Fruit fly (Drosophila melanogaster) whole organism, embryonic: ENCODE results near the gene CG9948.
A peak's percentile ranks its signal among the peaks of the same experiment; 100 is the strongest.

Experiments
- CG10267 ChIP-seq: fragments of 200-800 bp; sonication (Bioruptor generic); optimal IDR thresholded peaks from 2 replicates; lab custom pipeline; 2018; ENCODE audit warnings: missing biosample characterization, mild to moderate bottlenecking, missing genetic modification characterization, moderate library complexity
- CG10431 ChIP-seq: fragments of 200-800 bp; sonication (Bioruptor generic); optimal IDR thresholded peaks from 3 replicates; lab custom pipeline; 2018; ENCODE audit warnings: missing biosample characterization, mild to moderate bottlenecking, missing genetic modification characterization
- CG12236 ChIP-seq: fragments of 200-800 bp; sonication (Bioruptor generic); optimal IDR thresholded peaks from 2 replicates; lab custom pipeline; 2016; ENCODE audit warnings: missing biosample characterization, missing genetic modification characterization
- CG14441 ChIP-seq: fragments of 200-800 bp; sonication (Bioruptor generic); IDR thresholded peaks from 2 replicates; pipeline ENCODE4 v1.3.6; 2022; ENCODE audit warnings: missing biosample characterization, missing genetic modification characterization
- CG17359 ChIP-seq: fragments of 200-800 bp; sonication (Bioruptor generic); optimal IDR thresholded peaks from 3 replicates; lab custom pipeline; 2018; ENCODE audit warnings: missing biosample characterization, mild to moderate bottlenecking, missing genetic modification characterization, moderate library complexity
- CG3163 ChIP-seq: fragments of 200-800 bp; sonication (Bioruptor generic); optimal IDR thresholded peaks from 3 replicates; lab custom pipeline; 2016; ENCODE audit warnings: missing biosample characterization, missing genetic modification characterization
- CG43689 ChIP-seq: fragments of 200-800 bp; sonication (Bioruptor generic); IDR thresholded peaks from 2 replicates; pipeline ENCODE4 v1.3.6; 2022; ENCODE audit warnings: missing biosample characterization, missing genetic modification characterization
- CG4404 ChIP-seq: fragments of 200-800 bp; sonication (Bioruptor generic); IDR thresholded peaks from 2 replicates; pipeline ENCODE4 v1.3.6; 2022; ENCODE audit warnings: missing biosample characterization, missing genetic modification characterization
- CG6175 ChIP-seq: fragments of 200-800 bp; sonication (Bioruptor generic); IDR thresholded peaks from 3 replicates; pipeline ENCODE4 v1.3.6; 2022; ENCODE audit warnings: missing biosample characterization, missing genetic modification characterization
- CG6689 ChIP-seq: fragments of 200-800 bp; sonication (Bioruptor generic); IDR thresholded peaks from 2 replicates; pipeline ENCODE4 v1.3.6; 2022; ENCODE audit warnings: missing biosample characterization, missing genetic modification characterization
- Dad ChIP-seq: fragments of 200-800 bp; sonication (Bioruptor generic); optimal IDR thresholded peaks from 3 replicates; lab custom pipeline; 2016; ENCODE audit warnings: missing biosample characterization, missing genetic modification characterization
- Dek ChIP-seq: fragments of 200-800 bp; sonication (Bioruptor generic); optimal IDR thresholded peaks from 3 replicates; lab custom pipeline; 2019; ENCODE audit warnings: missing biosample characterization, mild to moderate bottlenecking, missing genetic modification characterization, moderate library complexity
- H15 ChIP-seq: fragments of 200-800 bp; sonication (Bioruptor generic); IDR thresholded peaks from 3 replicates; pipeline ENCODE4 v1.3.6; 2022; ENCODE audit warnings: missing biosample characterization, missing genetic modification characterization
- HLHmδ ChIP-seq: fragments of 200-800 bp; sonication (Bioruptor generic); optimal IDR thresholded peaks from 2 replicates; lab custom pipeline; 2018; ENCODE audit warnings: missing biosample characterization, mild to moderate bottlenecking, missing genetic modification characterization, moderate library complexity
- HmgZ ChIP-seq: fragments of 200-800 bp; sonication (Bioruptor generic); optimal IDR thresholded peaks from 2 replicates; lab custom pipeline; 2018; ENCODE audit warnings: missing biosample characterization, mild to moderate bottlenecking, missing genetic modification characterization
- Hmr ChIP-seq: fragments of 200-800 bp; sonication (Bioruptor generic); optimal IDR thresholded peaks from 3 replicates; lab custom pipeline; 2017; ENCODE audit warnings: mild to moderate bottlenecking, missing biosample characterization, missing genetic modification reagents, missing genetic modification characterization
- MBD-R2 ChIP-seq: fragments of 200-800 bp; sonication (Bioruptor generic); IDR thresholded peaks from 2 replicates; pipeline ENCODE4 v1.3.6; 2022; ENCODE audit warnings: missing biosample characterization, missing genetic modification characterization
- Med ChIP-seq: fragments of 200-800 bp; sonication (Bioruptor generic); peaks from one replicate; lab custom pipeline; 2016; ENCODE audit warnings: missing biosample characterization, missing genetic modification characterization, mild to moderate bottlenecking, inconsistent platforms, moderate library complexity
- NK7.1 ChIP-seq: fragments of 200-800 bp; sonication (Bioruptor generic); optimal IDR thresholded peaks from 3 replicates; lab custom pipeline; 2016; ENCODE audit warnings: missing biosample characterization, missing genetic modification characterization
- Nf-YC ChIP-seq: fragments of 200-800 bp; optimal IDR thresholded peaks from 3 replicates; lab custom pipeline; 2019; ENCODE audit warnings: missing biosample characterization, mild to moderate bottlenecking, missing genetic modification characterization, moderate library complexity
- Optix ChIP-seq: fragments of 200-800 bp; sonication (Bioruptor generic); IDR thresholded peaks from 3 replicates; pipeline ENCODE4 v1.3.6; 2022; ENCODE audit warnings: missing biosample characterization, missing genetic modification characterization
- Rfx ChIP-seq: fragments of 200-800 bp; sonication (Bioruptor generic); IDR thresholded peaks from 2 replicates; pipeline ENCODE4 v1.3.6; 2022; ENCODE audit warnings: missing biosample characterization, missing genetic modification characterization
- Trl ChIP-seq, 3 experiments: fragments of >200 bp in 2 of 3; fragments of 200-800 bp in 1 of 3; sonication (Bioruptor generic) in 1 of 3; optimal IDR thresholded peaks; 2 replicates in 1 of 3; 3 replicates in 2 of 3; lab custom pipeline; 2016 to 2017; ENCODE audit warnings: missing biosample characterization in 1 of 3, missing genetic modification characterization in 1 of 3
- YL-1 ChIP-seq: fragments of 200-800 bp; sonication (Bioruptor generic); optimal IDR thresholded peaks from 3 replicates; lab custom pipeline; 2017; ENCODE audit warnings: missing biosample characterization, mild to moderate bottlenecking, missing genetic modification characterization
- cato ChIP-seq: fragments of 200-800 bp; sonication (Bioruptor generic); optimal IDR thresholded peaks from 2 replicates; lab custom pipeline; 2016; ENCODE audit warnings: missing biosample characterization, missing genetic modification characterization, borderline replicate concordance
- chinmo ChIP-seq: fragments of 200-800 bp; sonication (Bioruptor generic); IDR thresholded peaks from 4 replicates; pipeline ENCODE4 v1.3.6; 2022; ENCODE audit warnings: missing biosample characterization, missing genetic modification characterization; ENCODE audit not compliant: partially characterized antibody
- ci ChIP-seq: fragments of 200-800 bp; sonication (Bioruptor generic); IDR thresholded peaks from 3 replicates; pipeline ENCODE4 v1.3.6; 2022; ENCODE audit warnings: missing biosample characterization, missing genetic modification characterization
- crc ChIP-seq: fragments of 200-800 bp; sonication (Bioruptor generic); optimal IDR thresholded peaks from 2 replicates; lab custom pipeline; 2016; ENCODE audit warnings: missing biosample characterization, missing genetic modification characterization
- ewg ChIP-seq: fragments of 200-800 bp; sonication (Bioruptor generic); optimal IDR thresholded peaks from 3 replicates; lab custom pipeline; 2017; ENCODE audit warnings: mild to moderate bottlenecking, missing biosample characterization, missing genetic modification reagents, missing genetic modification characterization
- fd3F ChIP-seq: fragments of 200-800 bp; sonication (Bioruptor generic); optimal IDR thresholded peaks from 2 replicates; lab custom pipeline; 2018; ENCODE audit warnings: missing biosample characterization, mild to moderate bottlenecking, missing genetic modification characterization, moderate library complexity
- fu2 ChIP-seq: fragments of 200-800 bp; sonication (Bioruptor generic); optimal IDR thresholded peaks from 2 replicates; lab custom pipeline; 2016; ENCODE audit warnings: missing biosample characterization, missing genetic modification characterization
- gfzf ChIP-seq: fragments of 200-800 bp; sonication (Bioruptor generic); optimal IDR thresholded peaks from 2 replicates; lab custom pipeline; 2016; ENCODE audit warnings: missing biosample characterization, mild to moderate bottlenecking, missing genetic modification characterization, moderate library complexity
- her ChIP-seq: fragments of 200-800 bp; sonication (Bioruptor generic); optimal IDR thresholded peaks from 2 replicates; lab custom pipeline; 2016; ENCODE audit warnings: missing biosample characterization, missing genetic modification characterization
- mirr ChIP-seq: fragments of 200-800 bp; sonication (Bioruptor generic); optimal IDR thresholded peaks from 3 replicates; lab custom pipeline; 2018; ENCODE audit warnings: missing biosample characterization, mild to moderate bottlenecking, missing genetic modification characterization
- nerfin-1 ChIP-seq: fragments of 200-800 bp; sonication (Bioruptor generic); optimal IDR thresholded peaks from 3 replicates; lab custom pipeline; 2019; ENCODE audit warnings: missing biosample characterization, mild to moderate bottlenecking, missing genetic modification characterization, moderate library complexity
- oc ChIP-seq: fragments of 200-800 bp; sonication (Bioruptor generic); optimal IDR thresholded peaks from 2 replicates; lab custom pipeline; 2018; ENCODE audit warnings: missing biosample characterization, mild to moderate bottlenecking, missing genetic modification characterization, moderate library complexity
- pfk ChIP-seq: fragments of 200-800 bp; sonication (Bioruptor generic); optimal IDR thresholded peaks from 2 replicates; lab custom pipeline; 2018; ENCODE audit warnings: missing biosample characterization, mild to moderate bottlenecking, missing genetic modification characterization, moderate library complexity
- pzg ChIP-seq: fragments of 200-800 bp; sonication (Bioruptor generic); optimal IDR thresholded peaks from 3 replicates; lab custom pipeline; 2018; ENCODE audit warnings: missing biosample characterization, mild to moderate bottlenecking, missing genetic modification characterization, moderate library complexity
- rib ChIP-seq: fragments of 200-800 bp; sonication (Bioruptor generic); IDR thresholded peaks from 2 replicates; pipeline ENCODE4 v1.3.6; 2022; ENCODE audit warnings: missing biosample characterization, missing genetic modification characterization
- salm ChIP-seq: fragments of 200-800 bp; sonication (Bioruptor generic); optimal IDR thresholded peaks from 2 replicates; lab custom pipeline; 2018; ENCODE audit warnings: missing biosample characterization, mild to moderate bottlenecking, missing genetic modification characterization
- sd ChIP-seq: fragments of 200-800 bp; sonication (Bioruptor generic); optimal IDR thresholded peaks from 3 replicates; lab custom pipeline; 2018; ENCODE audit warnings: missing biosample characterization, mild to moderate bottlenecking, missing genetic modification characterization, moderate library complexity
- sens ChIP-seq: fragments of 200-800 bp; sonication (Bioruptor generic); peaks from one replicate; lab custom pipeline; 2016; ENCODE audit warnings: missing biosample characterization, missing genetic modification characterization
- sqz ChIP-seq: fragments of 200-800 bp; sonication (Bioruptor generic); optimal IDR thresholded peaks from 3 replicates; lab custom pipeline; 2018; ENCODE audit warnings: missing biosample characterization, mild to moderate bottlenecking, missing genetic modification characterization
- vfl ChIP-seq: fragments of 200-800 bp; sonication (Bioruptor generic); optimal IDR thresholded peaks from 2 replicates; lab custom pipeline; 2016; ENCODE audit warnings: missing biosample characterization, missing genetic modification characterization
- vnd ChIP-seq: fragments of 200-800 bp; sonication (Bioruptor generic); IDR thresholded peaks from 3 replicates; pipeline ENCODE4 v1.3.6; 2022; ENCODE audit warnings: missing biosample characterization, missing genetic modification characterization; ENCODE audit not compliant: partially characterized antibody
- zen2 ChIP-seq: fragments of 200-800 bp; sonication (Bioruptor generic); IDR thresholded peaks from 3 replicates; pipeline ENCODE4 v1.3.6; 2022; ENCODE audit warnings: missing biosample characterization, missing genetic modification characterization; ENCODE audit not compliant: partially characterized antibody

The CG9948 gene

dm6 chr3L:6942103-6942830, 13.5 kb upstream of the CG9948 start (continued):
- TF ChIP-seq Med (peak; percentile 51), Hmr (peak; percentile 37), CG43689 (GFP tag; lab: Robert Waterston, UW) (no peak), Optix (no peak), CG4404 (GFP tag; lab: Robert Waterston, UW) (no peak), pzg (GFP tag; lab: Kevin White, UChicago) (peak; percentile 21), crc (GFP tag; lab: Kevin White, UChicago) (no peak), MBD-R2 (GFP tag; lab: Robert Waterston, UW) (0 out of 2 replicates have a peak, but pooled peaks have one; percentile 39), mirr (no peak), her (GFP tag; lab: Kevin White, UChicago) (no peak), HmgZ (tag; lab: Kevin White, UChicago) (no peak), zen2 (peak; percentile 20; the same call in 1 of the 3 replicates), H15 (no peak), Rfx (GFP tag; lab: Robert Waterston, UW) (no peak)

DNA sequence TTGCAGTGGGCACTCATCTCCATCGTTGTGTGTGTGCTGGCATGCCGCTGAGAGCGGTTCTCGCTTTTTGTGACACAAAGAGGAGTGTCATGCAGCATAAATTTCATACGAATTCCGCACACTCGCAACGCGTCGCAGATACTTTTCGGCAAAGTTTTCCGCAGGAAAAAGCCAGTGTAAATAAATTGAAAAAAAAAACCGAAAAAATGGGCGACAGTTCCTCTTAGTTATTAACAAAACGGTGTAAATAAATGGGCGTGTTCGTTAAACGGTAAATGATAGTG, 13.0 kb upstream of the CG9948 start, which contains the start of gene tow:
TSS of gene tow (plus strand) at position 26 of the 284 bp plus-strand sequence.
- TF ChIP-seq nerfin-1 = peak; percentile 95
- peak; percentile 76 for TF ChIP-seq sd (tag; lab: Kevin White, UChicago)
- TF ChIP-seq Trl (optimal IDR thresholded peaks at IDR 0.05; lab: Kevin White, UChicago) = peak in 1 of 2 experiments; percentile 17
- TF ChIP-seq Trl (GFP tag; optimal IDR thresholded peaks at IDR 0.05; lab: Kevin White, UChicago) = no peak
- TF ChIP-seq CG3163 (GFP tag; lab: Kevin White, UChicago) = peak; percentile 13
- TF ChIP-seq Dad (GFP tag; lab: Kevin White, UChicago) = no peak
- TF ChIP-seq cato (GFP tag; lab: Kevin White, UChicago) = no peak
- TF ChIP-seq Nf-YC = no peak
- TF ChIP-seq CG14441 (GFP tag; lab: Robert Waterston, UW) = no peak
- peak; percentile 40; the same call in 1 of the 2 replicates for TF ChIP-seq rib (GFP tag; lab: Robert Waterston, UW)
- TF ChIP-seq zen2 = no peak
- no peak for TF ChIP-seq CG17359
- no peak for TF ChIP-seq CG10431
- 0 out of 2 replicates have a peak, but pooled peaks have one; percentile 20 for TF ChIP-seq CG6689 (GFP tag; lab: Robert Waterston, UW)
- peak; percentile 41; the same call in 1 of the 3 replicates for TF ChIP-seq ci
- 0 out of 3 replicates have a peak, but pooled peaks have one; percentile 7 for TF ChIP-seq vnd (GFP tag; lab: Robert Waterston, UW)
- TF ChIP-seq chinmo (GFP tag; lab: Robert Waterston, UW) = peak; percentile 69; the same call in 1 of the 4 replicates
- peak; percentile 37 for TF ChIP-seq sens (GFP tag; lab: Kevin White, UChicago)
- 0 out of 3 replicates have a peak, but pooled peaks have one; percentile 21 for TF ChIP-seq CG6175 (GFP tag; lab: Robert Waterston, UW)
- TF ChIP-seq ewg (GFP tag; lab: Kevin White, UChicago) = peak; percentile 11
- no peak for TF ChIP-seq pfk (GFP tag; lab: Kevin White, UChicago)

- TF ChIP-seq salm (tag; lab: Kevin White, UChicago) = no peak
- TF ChIP-seq vfl = no peak
- TF ChIP-seq ewg (GFP tag; lab: Kevin White, UChicago) = peak; percentile 47
- peak; percentile 20 for TF ChIP-seq YL-1 (GFP tag; lab: Kevin White, UChicago)
- no peak for TF ChIP-seq chinmo (GFP tag; lab: Robert Waterston, UW)
- no peak for TF ChIP-seq fd3F (GFP tag; lab: Kevin White, UChicago)
- no peak for TF ChIP-seq fu2 (GFP tag; lab: Kevin White, UChicago)
- TF ChIP-seq sqz = peak; percentile 70
- TF ChIP-seq CG12236 (GFP tag; lab: Kevin White, UChicago) = no peak
- TF ChIP-seq mirr = no peak
- TF ChIP-seq NK7.1 = no peak
- no peak for TF ChIP-seq oc (tag; lab: Kevin White, UChicago)
- TF ChIP-seq Dek = no peak
- TF ChIP-seq HLHmδ (GFP tag; lab: Kevin White, UChicago) = no peak
- TF ChIP-seq gfzf = no peak
- TF ChIP-seq CG10267 (tag; lab: Kevin White, UChicago) = no peak
Observed at dm6 chr3L:6943204-6943947, 12.4 kb upstream of the CG9948 start.
